Worm (Caenorhabditis elegans) whole organism, dauer: ENCODE results near the gene nhr-187.

Source experiments
- unc-62 ChIP-seq: sonication (generic microtip); optimal IDR thresholded peaks from 2 replicates; lab custom pipeline; 2017; ENCODE audit warnings: missing biosample characterization, missing genetic modification reagents, missing genetic modification characterization

Gene nhr-187

ce11 chrV:3814938-3815337 is 47.8 kb downstream of the nhr-187 start, which contains the start of gene H10D18.1:
Gene H10D18.1, plus strand, starts transcription at chrV:3815214.
- no peak for TF ChIP-seq unc-62 (GFP tag; lab: Kevin White, UChicago)

DNA sequence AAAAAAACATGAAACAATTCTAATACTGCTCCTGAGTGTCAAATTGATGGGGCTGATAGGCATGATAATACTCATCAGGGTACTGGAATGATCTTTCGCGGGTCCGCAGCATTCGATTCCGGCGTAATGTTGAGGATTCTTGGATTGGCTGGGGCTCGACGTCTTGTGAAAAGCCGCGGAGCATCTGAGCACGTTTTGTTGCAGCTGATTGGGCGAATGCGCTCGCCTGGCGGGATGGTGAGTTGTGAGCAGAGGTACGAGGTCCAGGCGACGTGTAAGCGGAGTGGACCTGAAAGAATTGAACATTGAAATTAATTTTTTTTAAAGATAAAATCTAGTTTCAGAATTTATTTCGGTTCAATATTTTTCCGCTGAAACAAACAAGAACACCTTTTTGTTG is 48.7 kb downstream of the nhr-187 start:
- no peak for TF ChIP-seq unc-62 (GFP tag; lab: Kevin White, UChicago)

- no peak for TF ChIP-seq unc-62 (GFP tag; lab: Kevin White, UChicago)
Measured at ce11 chrV:3812291-3812690, 50.5 kb downstream of the nhr-187 start, which contains the start of gene scl-12. Gene scl-12, plus strand, starts transcription at chrV:3812591.

DNA sequence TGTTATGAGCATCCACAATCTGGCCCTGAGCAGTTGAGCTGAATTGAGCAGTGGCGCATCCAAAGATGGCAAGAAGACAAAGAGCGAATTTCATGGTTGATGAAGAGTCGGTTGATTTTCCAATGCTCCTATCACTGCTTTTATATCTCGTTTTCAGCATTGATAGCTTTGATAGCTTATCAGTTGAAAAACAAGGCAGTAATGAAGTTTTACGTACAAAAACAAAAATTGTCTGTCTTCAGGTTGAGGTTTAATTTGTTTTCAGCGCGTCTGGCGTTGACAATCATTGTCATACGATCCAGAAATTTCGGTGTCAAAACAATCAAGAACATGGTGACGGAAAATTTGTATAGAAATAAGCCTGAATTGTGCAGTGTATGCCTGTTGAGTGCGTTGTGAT is 51.2 kb downstream of the nhr-187 start, which contains the start of gene scl-13:
scl-13 (minus strand) TSS at position 101 of the 400 bp plus-strand sequence.
- no peak for TF ChIP-seq unc-62 (GFP tag; lab: Kevin White, UChicago)
